Fruit fly (Drosophila melanogaster) whole organism, embryonic: ENCODE measurements around the gene MsR1.
A peak's percentile ranks its signal among the peaks of the same experiment; 100 is the strongest.

Source experiments
- Blimp-1 ChIP-seq: fragments of 200-800 bp; sonication (Bioruptor generic); optimal IDR thresholded peaks from 3 replicates; lab custom pipeline; 2018; ENCODE audit warnings: missing biosample characterization, missing genetic modification characterization, mild to moderate bottlenecking, moderate library complexity, missing genetic modification reagents
- CG1024 ChIP-seq: fragments of 200-800 bp; sonication (Bioruptor generic); IDR thresholded peaks from 2 replicates; pipeline ENCODE4 v1.3.6; 2022; ENCODE audit warnings: missing biosample characterization, missing genetic modification characterization
- CG12071 ChIP-seq: fragments of 200-800 bp; sonication (Bioruptor generic); optimal IDR thresholded peaks from 3 replicates; lab custom pipeline; 2018; ENCODE audit warnings: missing biosample characterization, mild to moderate bottlenecking, missing genetic modification characterization
- CG14441 ChIP-seq: fragments of 200-800 bp; sonication (Bioruptor generic); IDR thresholded peaks from 2 replicates; pipeline ENCODE4 v1.3.6; 2022; ENCODE audit warnings: missing biosample characterization, missing genetic modification characterization
- CG15269 ChIP-seq: fragments of 200-800 bp; sonication (Bioruptor generic); optimal IDR thresholded peaks from 2 replicates; lab custom pipeline; 2018; ENCODE audit warnings: missing biosample characterization, mild to moderate bottlenecking, missing genetic modification characterization, moderate library complexity
- CG15514 ChIP-seq: fragments of 200-800 bp; sonication (Bioruptor generic); optimal IDR thresholded peaks from 3 replicates; lab custom pipeline; 2017; ENCODE audit warnings: missing biosample characterization, missing genetic modification characterization, mild to moderate bottlenecking, moderate library complexity, missing genetic modification reagents
- CG18764 ChIP-seq: fragments of 200-800 bp; sonication (Bioruptor generic); optimal IDR thresholded peaks from 3 replicates; lab custom pipeline; 2016; ENCODE audit warnings: missing biosample characterization, missing genetic modification characterization
- CG33213 ChIP-seq: fragments of 200-800 bp; sonication (Bioruptor generic); optimal IDR thresholded peaks from 3 replicates; lab custom pipeline; 2016; ENCODE audit warnings: missing biosample characterization, missing genetic modification characterization
- CG34376 ChIP-seq: fragments of 200-800 bp; sonication (Bioruptor generic); optimal IDR thresholded peaks from 2 replicates; lab custom pipeline; 2018; ENCODE audit warnings: missing biosample characterization, mild to moderate bottlenecking, missing genetic modification characterization
- CG4360 ChIP-seq: fragments of 200-800 bp; sonication (Bioruptor generic); IDR thresholded peaks from 2 replicates; pipeline ENCODE4 v1.3.6; 2022; ENCODE audit warnings: missing biosample characterization, missing genetic modification characterization
- CG5180 ChIP-seq: fragments of 200-800 bp; sonication (Bioruptor generic); optimal IDR thresholded peaks from 3 replicates; lab custom pipeline; 2017; ENCODE audit warnings: missing biosample characterization, missing genetic modification characterization, mild to moderate bottlenecking, moderate library complexity, missing genetic modification reagents
- CG5245 ChIP-seq: fragments of 200-800 bp; sonication (Bioruptor generic); optimal IDR thresholded peaks from 3 replicates; lab custom pipeline; 2016; ENCODE audit warnings: missing biosample characterization, missing genetic modification characterization
- CG6175 ChIP-seq: fragments of 200-800 bp; sonication (Bioruptor generic); IDR thresholded peaks from 3 replicates; pipeline ENCODE4 v1.3.6; 2022; ENCODE audit warnings: missing biosample characterization, missing genetic modification characterization
- CG7556 ChIP-seq: fragments of 200-800 bp; sonication (Bioruptor generic); optimal IDR thresholded peaks from 2 replicates; lab custom pipeline; 2017; ENCODE audit warnings: missing biosample characterization, mild to moderate bottlenecking, missing genetic modification characterization
- CG7987 ChIP-seq: fragments of 200-800 bp; sonication (Bioruptor generic); optimal IDR thresholded peaks from 2 replicates; lab custom pipeline; 2018; ENCODE audit warnings: missing biosample characterization, mild to moderate bottlenecking, missing genetic modification characterization, moderate library complexity
- CG8281 ChIP-seq: fragments of 200-800 bp; sonication (Bioruptor generic); optimal IDR thresholded peaks from 2 replicates; lab custom pipeline; 2018; ENCODE audit warnings: missing biosample characterization, mild to moderate bottlenecking, missing genetic modification characterization, moderate library complexity
- Drgx ChIP-seq: fragments of 200-800 bp; sonication (Bioruptor generic); IDR thresholded peaks from 2 replicates; pipeline ENCODE4 v1.3.6; 2022; ENCODE audit warnings: missing biosample characterization, missing genetic modification characterization
- Hey ChIP-seq: fragments of 200-800 bp; sonication (Bioruptor generic); optimal IDR thresholded peaks from 3 replicates; lab custom pipeline; 2018; ENCODE audit warnings: missing biosample characterization, mild to moderate bottlenecking, missing genetic modification characterization
- Med ChIP-seq: fragments of 200-800 bp; sonication (Bioruptor generic); peaks from one replicate; lab custom pipeline; 2016; ENCODE audit warnings: missing biosample characterization, missing genetic modification characterization, mild to moderate bottlenecking, inconsistent platforms, moderate library complexity
- Pdp1 ChIP-seq, 2 experiments: fragments of 200-800 bp; sonication (Bioruptor generic); optimal IDR thresholded peaks; 3 replicates each; lab custom pipeline; 2016; ENCODE audit warnings: missing biosample characterization in 2 of 2, missing genetic modification characterization in 2 of 2, mild to moderate bottlenecking in 1 of 2, moderate library complexity in 1 of 2
- Sox100B ChIP-seq: fragments of 200-800 bp; sonication (Bioruptor generic); optimal IDR thresholded peaks from 3 replicates; lab custom pipeline; 2018; ENCODE audit warnings: missing biosample characterization, mild to moderate bottlenecking, missing genetic modification characterization
- Sox102F ChIP-seq: fragments of 200-800 bp; sonication (Bioruptor generic); optimal IDR thresholded peaks from 2 replicates; lab custom pipeline; 2018; ENCODE audit warnings: missing biosample characterization, mild to moderate bottlenecking, missing genetic modification characterization, moderate library complexity
- Sry-β ChIP-seq: fragments of 200-800 bp; sonication (Bioruptor generic); optimal IDR thresholded peaks from 2 replicates; lab custom pipeline; 2018; ENCODE audit warnings: missing biosample characterization, mild to moderate bottlenecking, missing genetic modification characterization, moderate library complexity
- TFAM ChIP-seq: fragments of 200-800 bp; sonication (Bioruptor generic); optimal IDR thresholded peaks from 2 replicates; lab custom pipeline; 2017; ENCODE audit warnings: missing biosample characterization, missing genetic modification characterization, inconsistent platforms
- Usf ChIP-seq: fragments of 200-800 bp; sonication (Bioruptor generic); optimal IDR thresholded peaks from 2 replicates; lab custom pipeline; 2017; ENCODE audit warnings: missing genotype, missing biosample characterization, missing genetic modification characterization
- Xrp1 ChIP-seq: fragments of 200-800 bp; sonication (Bioruptor generic); IDR thresholded peaks from 2 replicates; pipeline ENCODE4 v1.3.6; 2022; ENCODE audit warnings: missing biosample characterization, missing genetic modification characterization
- bab2 ChIP-seq: fragments of 200-800 bp; sonication (Bioruptor generic); optimal IDR thresholded peaks from 2 replicates; lab custom pipeline; 2016; ENCODE audit warnings: missing biosample characterization, missing genetic modification characterization
- bsh ChIP-seq, 2 experiments: fragments of 200-800 bp; sonication (Bioruptor generic); optimal IDR thresholded peaks; 2 replicates each; lab custom pipeline; 2017 to 2018; ENCODE audit warnings: mild to moderate bottlenecking in 2 of 2, missing biosample characterization in 2 of 2, missing genetic modification characterization in 2 of 2, moderate library complexity in 1 of 2
- eve ChIP-seq, 2 experiments: fragments of >200 bp; optimal IDR thresholded peaks; 2 replicates each; lab custom pipeline; 2017; ENCODE audit warnings: missing biosample characterization in 2 of 2, missing genetic modification characterization in 2 of 2
- gce ChIP-seq: fragments of 200-800 bp; sonication (Bioruptor generic); IDR thresholded peaks from 3 replicates; pipeline ENCODE4 v1.3.6; 2022; ENCODE audit warnings: missing biosample characterization, missing genetic modification characterization
- gcm ChIP-seq: fragments of 200-800 bp; sonication (Bioruptor generic); optimal IDR thresholded peaks from 2 replicates; lab custom pipeline; 2019; ENCODE audit warnings: missing biosample characterization, mild to moderate bottlenecking, missing genetic modification characterization, moderate library complexity
- gem ChIP-seq: fragments of 200-800 bp; sonication (Bioruptor generic); optimal IDR thresholded peaks from 2 replicates; lab custom pipeline; 2019; ENCODE audit warnings: missing biosample characterization, mild to moderate bottlenecking, missing genetic modification characterization, moderate library complexity
- grn ChIP-seq: fragments of 200-800 bp; sonication (Bioruptor generic); optimal IDR thresholded peaks from 3 replicates; lab custom pipeline; 2017; ENCODE audit warnings: missing biosample characterization, missing genetic modification characterization
- lab ChIP-seq: fragments of 200-800 bp; sonication (Bioruptor generic); optimal IDR thresholded peaks from 3 replicates; lab custom pipeline; 2017; ENCODE audit warnings: missing biosample characterization, missing genetic modification characterization, mild to moderate bottlenecking, moderate library complexity, missing genetic modification reagents
- nau ChIP-seq: fragments of 200-800 bp; sonication (Bioruptor generic); optimal IDR thresholded peaks from 3 replicates; lab custom pipeline; 2017; ENCODE audit warnings: missing biosample characterization, mild to moderate bottlenecking, missing genetic modification characterization, missing genetic modification reagents
- nerfin-1 ChIP-seq: fragments of 200-800 bp; sonication (Bioruptor generic); optimal IDR thresholded peaks from 3 replicates; lab custom pipeline; 2019; ENCODE audit warnings: missing biosample characterization, mild to moderate bottlenecking, missing genetic modification characterization, moderate library complexity
- oc ChIP-seq: fragments of 200-800 bp; sonication (Bioruptor generic); optimal IDR thresholded peaks from 2 replicates; lab custom pipeline; 2018; ENCODE audit warnings: missing biosample characterization, mild to moderate bottlenecking, missing genetic modification characterization, moderate library complexity
- pan ChIP-seq, 4 experiments: fragments of >200 bp in 3 of 4; fragments of 200-800 bp in 1 of 4; sonication (Bioruptor generic) in 1 of 4; optimal IDR thresholded peaks in 3 of 4; IDR thresholded peaks in 1 of 4; 2 replicates each; pipeline versions ENCODE4 v1.3.6 to Lab custom; 2017 to 2022; ENCODE audit warnings: missing biosample characterization in 2 of 4, missing genetic modification characterization in 2 of 4, mixed read lengths in 1 of 4
- sd ChIP-seq: fragments of 200-800 bp; sonication (Bioruptor generic); optimal IDR thresholded peaks from 3 replicates; lab custom pipeline; 2018; ENCODE audit warnings: missing biosample characterization, mild to moderate bottlenecking, missing genetic modification characterization, moderate library complexity
- sens ChIP-seq: fragments of 200-800 bp; sonication (Bioruptor generic); peaks from one replicate; lab custom pipeline; 2016; ENCODE audit warnings: missing biosample characterization, missing genetic modification characterization
- sqz ChIP-seq: fragments of 200-800 bp; sonication (Bioruptor generic); optimal IDR thresholded peaks from 3 replicates; lab custom pipeline; 2018; ENCODE audit warnings: missing biosample characterization, mild to moderate bottlenecking, missing genetic modification characterization
- sug ChIP-seq: fragments of 200-800 bp; optimal IDR thresholded peaks from 2 replicates; lab custom pipeline; 2019; ENCODE audit warnings: missing biosample characterization, mild to moderate bottlenecking, missing genetic modification characterization, moderate library complexity
- unpg ChIP-seq: fragments of 200-800 bp; sonication (Bioruptor generic); optimal IDR thresholded peaks from 3 replicates; lab custom pipeline; 2018; ENCODE audit warnings: missing biosample characterization, mild to moderate bottlenecking, missing genetic modification characterization, moderate library complexity
- vvl ChIP-seq: fragments of 200-800 bp; sonication (Bioruptor generic); IDR thresholded peaks from 2 replicates; pipeline ENCODE4 v1.3.6; 2022; ENCODE audit warnings: missing biosample characterization, missing genetic modification characterization

MsR1 gene

DNA sequence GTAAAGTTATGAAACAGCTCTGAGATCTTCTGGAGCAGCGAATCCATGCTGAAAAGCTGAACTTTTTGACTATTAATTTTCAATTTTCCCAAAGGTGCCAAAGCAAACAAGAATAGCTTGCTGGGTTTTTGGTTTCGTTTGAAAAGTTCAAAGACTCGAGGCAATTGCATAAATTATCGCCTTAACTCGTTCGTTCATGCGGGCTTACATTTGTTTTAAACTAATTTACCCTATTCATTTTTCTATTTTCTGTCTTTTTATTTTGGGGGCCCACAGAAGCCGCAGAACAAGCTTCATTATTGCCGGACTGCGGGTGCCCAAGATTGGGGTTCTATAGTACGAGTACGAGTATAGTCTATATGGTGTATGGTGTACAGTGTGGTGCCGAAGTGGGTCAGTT, 68.4 kb downstream of the MsR1 start, which contains the start of the genes CG32298 and CG32299:
TSS of gene CG32298 (minus strand) at position 101 of the 400 bp plus-strand sequence.
TSS of gene CG32299 (minus strand) at position 101 of the 400 bp plus-strand sequence.
- TF ChIP-seq unpg (GFP tag; lab: Kevin White, UChicago), result no peak
- TF ChIP-seq gcm (GFP tag; lab: Kevin White, UChicago), result peak; percentile 78

DNA sequence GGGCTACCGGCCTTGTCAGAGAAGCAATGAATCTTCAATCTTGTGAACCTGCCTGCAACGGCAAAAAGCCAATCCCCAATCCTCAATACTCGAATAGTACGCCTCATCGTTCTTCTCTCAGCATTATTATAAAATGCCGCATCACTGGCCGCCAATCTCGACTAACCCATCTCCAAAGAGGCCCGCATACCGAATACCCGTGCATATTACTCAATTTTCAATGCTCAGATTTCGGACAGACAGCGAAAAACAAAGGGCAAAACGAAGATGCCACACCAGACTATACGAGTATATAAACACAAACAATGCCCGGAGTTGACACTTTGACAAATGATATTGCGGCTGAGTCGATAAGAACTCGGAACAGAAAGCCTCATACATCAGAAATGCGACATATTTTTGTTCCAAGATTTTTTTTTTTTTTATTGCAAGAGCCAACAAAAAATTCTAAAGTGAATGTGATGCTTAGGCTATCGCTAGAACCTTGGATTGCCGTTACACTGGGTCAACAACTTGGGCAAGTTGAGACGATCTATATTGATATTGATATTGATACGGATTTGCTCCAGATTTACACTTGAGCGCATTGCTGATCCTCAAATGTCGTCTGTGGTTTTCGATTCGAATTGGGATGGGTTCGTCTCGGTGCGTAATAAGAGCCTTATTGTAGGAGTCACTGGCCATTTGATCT, 70.4 kb downstream of the MsR1 start:
- peak; percentile 39 for TF ChIP-seq CG5180
- peak; percentile 4 for TF ChIP-seq CG15514
- TF ChIP-seq CG8281 (tag; lab: Kevin White, UChicago), result peak; percentile 22
- 0 out of 2 replicates have a peak, but pooled peaks have one; percentile 14 for TF ChIP-seq vvl (GFP tag; lab: Robert Waterston, UW)
- TF ChIP-seq Drgx (GFP tag; lab: Robert Waterston, UW), result no peak
- peak; percentile 9 for TF ChIP-seq Sry-β
- TF ChIP-seq CG18764, result peak; percentile 34
- TF ChIP-seq CG33213 (GFP tag; lab: Kevin White, UChicago), result peak; percentile 23
- TF ChIP-seq lab, result peak; percentile 24
- TF ChIP-seq oc, result peak; percentile 2
- peak; percentile 26; the same call in 1 of the 2 replicates for TF ChIP-seq CG14441 (GFP tag; lab: Robert Waterston, UW)
- peak; percentile 40 for TF ChIP-seq CG5245 (GFP tag; lab: Kevin White, UChicago)
- TF ChIP-seq Med (GFP tag; lab: Kevin White, UChicago), result peak; percentile 70
- TF ChIP-seq sug, result peak; percentile 18
- TF ChIP-seq Pdp1 (GFP tag; optimal IDR thresholded peaks at IDR 0.05; lab: Kevin White, UChicago), result peak in 1 of 2 experiments; percentile 38
- TF ChIP-seq Sox102F (GFP tag; lab: Kevin White, UChicago), result peak; percentile 8
- peak in 1 of 2 experiments; percentile 49 for TF ChIP-seq eve (GFP tag; optimal IDR thresholded peaks at IDR 0.05; lab: Kevin White, UChicago)
- peak; percentile 60 for TF ChIP-seq grn
- TF ChIP-seq nau (GFP tag; lab: Kevin White, UChicago), result peak; percentile 25
- TF ChIP-seq CG6175 (GFP tag; lab: Robert Waterston, UW), result 0 out of 3 replicates have a peak, but pooled peaks have one; percentile 49
- TF ChIP-seq sens (GFP tag; lab: Kevin White, UChicago), result peak; percentile 79
- no peak for TF ChIP-seq Hey (tag; lab: Kevin White, UChicago)
- TF ChIP-seq gcm (GFP tag; lab: Kevin White, UChicago), result peak; percentile 81
- TF ChIP-seq Xrp1 (GFP tag; lab: Robert Waterston, UW), result peak; percentile 23; the same call in 1 of the 2 replicates
- TF ChIP-seq gce, result peak; percentile 32; the same call in 1 of the 3 replicates
- peak; percentile 68 for TF ChIP-seq bab2 (GFP tag; lab: Kevin White, UChicago)
- TF ChIP-seq CG15269 (tag; lab: Kevin White, UChicago), result peak; percentile 23
- no peak for TF ChIP-seq CG4360 (GFP tag; lab: Robert Waterston, UW)
- TF ChIP-seq bsh (GFP tag; optimal IDR thresholded peaks at IDR 0.05; lab: Kevin White, UChicago), result peak in 1 of 2 experiments; percentile 19
- TF ChIP-seq Blimp-1 (GFP tag; lab: Kevin White, UChicago), result peak; percentile 3
- no peak for TF ChIP-seq TFAM (GFP tag; lab: Kevin White, UChicago)
- no peak for TF ChIP-seq Usf (GFP tag; lab: Kevin White, UChicago)
- TF ChIP-seq Sox100B (GFP tag; lab: Kevin White, UChicago), result peak; percentile 10
- TF ChIP-seq pan (optimal IDR thresholded peaks at IDR 0.05; lab: Kevin White, UChicago), result no peak
- peak in 1 of 2 experiments; percentile 10 for TF ChIP-seq pan (GFP tag; optimal IDR thresholded peaks at IDR 0.05 in 1 of 2, IDR thresholded peaks at IDR 0.05 in 1 of 2)
- TF ChIP-seq sqz, result peak; percentile 60
- no peak for TF ChIP-seq CG12071
- peak; percentile 64 for TF ChIP-seq sd
- TF ChIP-seq nerfin-1, result no peak
- peak; percentile 14 for TF ChIP-seq CG7987 (GFP tag; lab: Kevin White, UChicago)
- peak; percentile 11 for TF ChIP-seq CG34376 (GFP tag; lab: Kevin White, UChicago)
- TF ChIP-seq gem (tag; lab: Kevin White, UChicago), result peak; percentile 20
- peak; percentile 45; the same call in 1 of the 2 replicates for TF ChIP-seq CG1024 (GFP tag; lab: Robert Waterston, UW)
- TF ChIP-seq CG7556, result no peak
